Fruit fly (Drosophila melanogaster) whole organism, adult: ENCODE data around the gene Tep1.

ENCODE experiments used
- CG11617 ChIP-seq: fragments of 200-800 bp; sonication (Bioruptor generic); optimal IDR thresholded peaks from 2 replicates; lab custom pipeline; 2017; ENCODE audit warnings: mild to moderate bottlenecking, missing biosample characterization, missing genetic modification reagents, missing genetic modification characterization
- CG12768 ChIP-seq: fragments of 200-800 bp; sonication (Bioruptor generic); optimal IDR thresholded peaks from 2 replicates; lab custom pipeline; 2017; ENCODE audit warnings: missing biosample characterization, missing genetic modification characterization, mild to moderate bottlenecking, moderate library complexity, missing genetic modification reagents
- CG14711 ChIP-seq: fragments of 200-800 bp; sonication (Bioruptor generic); optimal IDR thresholded peaks from 2 replicates; lab custom pipeline; 2018; ENCODE audit warnings: missing biosample characterization, mild to moderate bottlenecking, missing genetic modification characterization, moderate library complexity
- CG1620 ChIP-seq: fragments of 200-800 bp; sonication (Bioruptor generic); optimal IDR thresholded peaks from 2 replicates; lab custom pipeline; 2016; ENCODE audit warnings: missing biosample characterization, missing genetic modification characterization
- CG33017 ChIP-seq: fragments of 200-800 bp; sonication (Bioruptor generic); optimal IDR thresholded peaks from 2 replicates; lab custom pipeline; 2018; ENCODE audit warnings: missing biosample characterization, mild to moderate bottlenecking, missing genetic modification characterization, moderate library complexity
- CG5204 ChIP-seq: fragments of 200-800 bp; sonication (Bioruptor generic); optimal IDR thresholded peaks from 2 replicates; lab custom pipeline; 2016; ENCODE audit warnings: missing biosample characterization, missing genetic modification characterization
- CG7045 ChIP-seq: fragments of 200-800 bp; sonication (Bioruptor generic); optimal IDR thresholded peaks from 2 replicates; lab custom pipeline; 2017; ENCODE audit warnings: missing biosample characterization, mild to moderate bottlenecking, missing genetic modification characterization
- CG7101 ChIP-seq: fragments of 200-800 bp; sonication (Bioruptor generic); optimal IDR thresholded peaks from 2 replicates; lab custom pipeline; 2018; ENCODE audit warnings: missing biosample characterization, mild to moderate bottlenecking, missing genetic modification characterization, moderate library complexity
- Clk ChIP-seq: fragments of 200-800 bp; sonication (Bioruptor generic); optimal IDR thresholded peaks from 2 replicates; lab custom pipeline; 2017; ENCODE audit warnings: missing biosample characterization, missing genetic modification characterization
- Crg-1 ChIP-seq: fragments of 200-800 bp; sonication (Bioruptor generic); optimal IDR thresholded peaks from 2 replicates; lab custom pipeline; 2016; ENCODE audit warnings: missing biosample characterization, missing genetic modification characterization
- Hr96 ChIP-seq: fragments of 200-800 bp; sonication (Bioruptor generic); optimal IDR thresholded peaks from 2 replicates; lab custom pipeline; 2016; ENCODE audit warnings: missing biosample characterization, missing genetic modification characterization
- Mnt ChIP-seq: fragments of 200-800 bp; sonication (Bioruptor generic); optimal IDR thresholded peaks from 2 replicates; lab custom pipeline; 2016; ENCODE audit warnings: missing biosample characterization, mild to moderate bottlenecking, missing genetic modification characterization
- bab1 ChIP-seq: fragments of 200-800 bp; sonication (Bioruptor generic); optimal IDR thresholded peaks from 3 replicates; lab custom pipeline; 2019; ENCODE audit warnings: missing biosample characterization, mild to moderate bottlenecking, missing genetic modification characterization, moderate library complexity
- cic ChIP-seq: fragments of 200-800 bp; sonication (Bioruptor generic); optimal IDR thresholded peaks from 2 replicates; lab custom pipeline; 2017; ENCODE audit warnings: missing biosample characterization, mild to moderate bottlenecking, missing genetic modification characterization, moderate library complexity
- cnc ChIP-seq, 2 experiments: fragments of >200 bp; optimal IDR thresholded peaks; 2 replicates each; lab custom pipeline; 2017
- kay ChIP-seq: fragments of 200-800 bp; sonication (Bioruptor generic); peaks from one replicate; lab custom pipeline; 2016; ENCODE audit warnings: missing biosample characterization, missing genetic modification characterization, borderline replicate concordance
- ovo ChIP-seq: fragments of 200-800 bp; sonication (Bioruptor generic); optimal IDR thresholded peaks from 2 replicates; lab custom pipeline; 2016; ENCODE audit warnings: missing biosample characterization, missing genetic modification characterization
- pad ChIP-seq: fragments of 200-800 bp; sonication (Bioruptor generic); optimal IDR thresholded peaks from 3 replicates; lab custom pipeline; 2017; ENCODE audit warnings: missing biosample characterization, missing genetic modification characterization, mild to moderate bottlenecking, moderate library complexity, missing genetic modification reagents
- tj ChIP-seq: fragments of 200-800 bp; sonication (Bioruptor generic); optimal IDR thresholded peaks from 3 replicates; lab custom pipeline; 2017; ENCODE audit warnings: missing biosample characterization, mild to moderate bottlenecking, missing genetic modification characterization, moderate library complexity
- toe ChIP-seq: fragments of 200-800 bp; sonication (Bioruptor generic); optimal IDR thresholded peaks from 2 replicates; lab custom pipeline; 2016; ENCODE audit warnings: missing biosample characterization, missing genetic modification characterization

Gene Tep1

DNA sequence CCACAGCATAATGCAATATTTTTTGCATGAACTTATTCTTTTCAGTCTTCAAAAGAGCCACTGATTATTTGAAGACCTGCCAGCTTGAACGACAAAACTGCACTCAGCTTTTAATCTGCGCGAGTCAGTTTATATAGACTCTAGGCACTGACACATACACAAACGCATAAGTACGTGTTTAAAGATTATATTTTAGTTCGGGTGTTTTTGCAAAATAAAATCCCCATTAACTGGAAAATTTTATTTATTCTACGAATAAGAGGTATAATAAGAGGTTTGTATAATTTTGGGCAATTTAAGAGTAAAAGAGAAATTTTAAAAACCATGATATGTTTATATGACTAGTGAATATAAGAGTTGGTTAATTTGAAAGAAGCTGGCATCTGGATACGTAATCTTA is at the start of gene Tep1:
Tep1 (minus strand) TSS at position 101 of the 400 bp plus-strand sequence.
- TF ChIP-seq toe, result no peak
- no peak for TF ChIP-seq tj (GFP tag; lab: Kevin White, UChicago)
- TF ChIP-seq kay, result peak; percentile 33
- TF ChIP-seq CG14711, result no peak

DNA sequence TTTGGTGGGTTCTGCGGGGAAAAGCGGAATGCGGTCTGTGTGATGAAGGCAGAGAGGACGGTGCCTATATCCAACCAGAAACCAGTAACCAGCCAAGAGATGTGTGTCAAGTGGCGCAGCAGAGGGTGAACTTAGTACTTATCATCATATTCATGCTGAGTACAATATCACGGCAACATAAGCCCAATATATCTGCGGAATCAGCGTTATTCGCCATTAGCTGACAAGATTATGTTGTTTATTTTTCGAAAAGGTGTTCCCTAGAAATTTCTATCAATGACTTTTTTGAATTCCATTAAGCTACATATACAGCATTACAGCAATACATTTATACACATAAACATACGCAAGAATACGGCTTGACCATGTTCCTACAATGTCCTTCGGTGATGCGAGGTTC is 47.5 kb upstream of the Tep1 start, which contains the start of gene CG12448:
CG12448 (plus strand) TSS at position 301 of the 400 bp plus-strand sequence.
- TF ChIP-seq CG11617 (GFP tag; lab: Kevin White, UChicago) (no peak), CG1620 (GFP tag; lab: Kevin White, UChicago) (no peak), kay (no peak), tj (GFP tag; lab: Kevin White, UChicago) (no peak), cic (GFP tag; lab: Kevin White, UChicago) (no peak), cnc (optimal IDR thresholded peaks at IDR 0.05; lab: Kevin White, UChicago) (no peak), CG14711 (no peak), CG12768 (GFP tag; lab: Kevin White, UChicago) (no peak), CG7101 (no peak), ovo (GFP tag; lab: Kevin White, UChicago) (no peak), Mnt (GFP tag; lab: Kevin White, UChicago) (no peak), Crg-1 (GFP tag; lab: Kevin White, UChicago) (no peak), Hr96 (GFP tag; lab: Kevin White, UChicago) (no peak), pad (GFP tag; lab: Kevin White, UChicago) (no peak), CG7045 (no peak), Clk (GFP tag; lab: Kevin White, UChicago) (no peak), bab1 (no peak)

DNA sequence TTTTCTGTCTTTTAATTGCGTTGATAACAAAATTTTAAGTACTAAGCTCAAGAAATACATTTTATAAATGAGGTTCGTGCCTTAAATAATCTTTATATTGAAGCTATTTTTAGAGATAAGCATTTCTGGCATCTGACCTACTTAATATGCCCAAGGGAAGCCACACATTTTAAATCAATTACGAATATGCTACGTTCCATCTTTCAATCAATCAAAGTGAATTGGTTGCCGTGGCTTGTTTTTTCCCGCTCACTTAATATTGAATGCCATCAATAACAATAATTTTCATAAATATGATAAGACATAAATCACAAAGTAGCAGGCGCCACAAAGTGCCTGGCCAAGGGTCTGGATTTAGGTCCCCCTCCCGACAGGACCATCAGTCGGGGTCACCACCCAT is 42.5 kb upstream of the Tep1 start:
- no peak for TF ChIP-seq CG14711
- no peak for TF ChIP-seq CG7045
- no peak for TF ChIP-seq ovo (GFP tag; lab: Kevin White, UChicago)
- no peak for TF ChIP-seq kay
- no peak for TF ChIP-seq CG11617 (GFP tag; lab: Kevin White, UChicago)
- TF ChIP-seq CG33017, result no peak
- TF ChIP-seq Hr96 (GFP tag; lab: Kevin White, UChicago), result no peak
- no peak for TF ChIP-seq cnc (optimal IDR thresholded peaks at IDR 0.05; lab: Kevin White, UChicago)
- no peak for TF ChIP-seq Mnt (GFP tag; lab: Kevin White, UChicago)

DNA sequence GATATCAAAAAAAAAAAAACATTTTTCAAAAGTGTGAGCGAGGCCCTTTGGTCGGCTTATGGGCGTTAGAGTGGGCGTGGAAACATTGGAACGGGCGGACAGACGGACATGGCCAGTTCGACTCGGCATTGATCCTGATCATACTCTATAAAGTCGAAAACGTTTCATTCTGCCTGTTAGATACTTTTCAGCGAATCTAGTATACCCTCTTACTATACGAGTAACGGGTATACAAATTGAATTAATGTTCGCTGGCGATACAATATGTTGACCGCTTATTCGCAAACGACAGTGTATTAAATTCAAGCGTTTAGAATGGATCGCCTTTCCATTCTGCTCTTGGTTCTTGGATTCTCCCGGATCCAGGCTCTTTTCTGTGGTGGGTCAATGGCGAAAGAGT is 29.5 kb upstream of the Tep1 start, which contains the start of gene CG4793:
CG4793 (plus strand) TSS at position 301 of the 400 bp plus-strand sequence.
- no peak for TF ChIP-seq Mnt (GFP tag; lab: Kevin White, UChicago)
- no peak for TF ChIP-seq CG1620 (GFP tag; lab: Kevin White, UChicago)
- TF ChIP-seq CG14711, result no peak
- no peak for TF ChIP-seq kay
- no peak for TF ChIP-seq CG7101
- TF ChIP-seq CG33017, result no peak
- no peak for TF ChIP-seq toe
- no peak for TF ChIP-seq Clk (GFP tag; lab: Kevin White, UChicago)
- TF ChIP-seq CG12768 (GFP tag; lab: Kevin White, UChicago), result no peak
- TF ChIP-seq bab1, result no peak
- TF ChIP-seq tj (GFP tag; lab: Kevin White, UChicago), result no peak
- TF ChIP-seq Crg-1 (GFP tag; lab: Kevin White, UChicago), result no peak
- no peak for TF ChIP-seq CG5204
- no peak for TF ChIP-seq Hr96 (GFP tag; lab: Kevin White, UChicago)
- TF ChIP-seq CG7045, result no peak

DNA sequence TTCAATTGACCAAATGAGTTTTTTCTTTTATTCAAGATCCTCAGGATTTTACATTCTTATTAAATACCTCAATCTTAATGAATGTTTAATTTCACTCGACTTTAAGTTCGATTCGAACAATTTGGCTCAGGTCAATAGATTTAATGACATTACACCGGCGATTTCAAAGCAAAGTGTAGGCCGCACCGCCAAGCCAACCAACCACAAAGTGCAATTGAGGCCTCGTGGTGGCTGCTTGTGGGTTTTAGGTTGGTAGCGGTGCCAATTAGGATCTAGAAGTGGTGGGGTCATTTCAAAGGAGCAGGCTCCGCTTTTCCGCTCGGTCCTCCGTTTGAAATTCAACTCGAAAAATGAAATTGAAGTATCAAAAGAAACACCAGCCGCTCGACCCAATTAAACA is 23.0 kb upstream of the Tep1 start, which contains the start of gene CG13244:
CG13244 (plus strand) TSS at position 301 of the 400 bp plus-strand sequence.
- TF ChIP-seq Crg-1 (GFP tag; lab: Kevin White, UChicago) (no peak), CG33017 (no peak), ovo (GFP tag; lab: Kevin White, UChicago) (no peak), CG5204 (no peak), CG7101 (no peak), CG12768 (GFP tag; lab: Kevin White, UChicago) (no peak), toe (no peak), cnc (optimal IDR thresholded peaks at IDR 0.05; lab: Kevin White, UChicago) (no peak), tj (GFP tag; lab: Kevin White, UChicago) (no peak), kay (no peak), Mnt (GFP tag; lab: Kevin White, UChicago) (no peak), CG7045 (no peak), cic (GFP tag; lab: Kevin White, UChicago) (no peak), bab1 (no peak), Hr96 (GFP tag; lab: Kevin White, UChicago) (no peak), CG14711 (no peak)

DNA sequence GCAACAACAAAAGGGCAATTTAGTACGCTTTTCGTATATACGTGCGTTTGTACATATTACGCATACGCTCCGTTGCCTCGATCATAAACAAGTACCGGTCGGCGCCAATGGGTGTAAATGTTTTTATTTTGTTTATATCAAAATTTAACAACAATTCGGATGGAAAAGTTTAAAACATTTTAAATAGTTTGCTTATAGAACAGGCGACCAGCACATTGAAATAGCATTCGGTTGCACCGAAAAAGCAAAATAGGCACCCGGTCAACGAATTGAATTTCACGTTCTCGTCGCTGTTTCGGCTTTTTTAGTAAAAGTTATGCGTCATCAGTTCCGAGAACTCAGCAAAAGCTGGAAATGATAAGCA is 20.0 kb upstream of the Tep1 start:
- no peak for TF ChIP-seq CG33017
- TF ChIP-seq bab1, result peak; percentile 36
- TF ChIP-seq CG14711, result no peak
- no peak for TF ChIP-seq CG1620 (GFP tag; lab: Kevin White, UChicago)
- peak; percentile 14 for TF ChIP-seq cic (GFP tag; lab: Kevin White, UChicago)
- no peak for TF ChIP-seq CG11617 (GFP tag; lab: Kevin White, UChicago)
- no peak for TF ChIP-seq toe
- TF ChIP-seq Mnt (GFP tag; lab: Kevin White, UChicago), result no peak
- TF ChIP-seq CG7045, result no peak
- peak; percentile 83 for TF ChIP-seq tj (GFP tag; lab: Kevin White, UChicago)
- TF ChIP-seq CG7101, result no peak
- TF ChIP-seq pad (GFP tag; lab: Kevin White, UChicago), result no peak
- no peak for TF ChIP-seq CG12768 (GFP tag; lab: Kevin White, UChicago)
- TF ChIP-seq Crg-1 (GFP tag; lab: Kevin White, UChicago), result no peak
- no peak for TF ChIP-seq ovo (GFP tag; lab: Kevin White, UChicago)
- TF ChIP-seq CG5204, result no peak
- no peak for TF ChIP-seq kay
- no peak for TF ChIP-seq Hr96 (GFP tag; lab: Kevin White, UChicago)
